Worm (Caenorhabditis elegans) whole organism, young adult: ENCODE measurements around the gene Y116A8A.4.

Source experiments
- ama-1 ChIP-seq, 3 experiments: fragments of 150-350 bp in 1 of 3; sonication (generic microtip) in 2 of 3; optimal IDR thresholded peaks; 2 replicates each; lab custom pipeline; 2014 to 2018; ENCODE audit warnings: missing biosample characterization in 2 of 3, missing genetic modification characterization in 2 of 3, missing genetic modification reagents in 2 of 3
- him-1 ChIP-seq: sonication (generic microtip); optimal IDR thresholded peaks from 2 replicates; lab custom pipeline; 2016; ENCODE audit warnings: missing genotype, missing genetic modification reagents, missing genetic modification characterization, missing compliant biosample characterization

ce11 chrIV:16867223-16867622, 44.6 kb downstream of the Y116A8A.4 start, which contains the start of gene T06A10.107:
- TF ChIP-seq ama-1 (optimal IDR thresholded peaks at IDR 0.05; lab: Kevin White, UChicago) (no peak), ama-1 (GFP tag; optimal IDR thresholded peaks at IDR 0.05; lab: Kevin White, UChicago) (no peak), him-1 (tag; lab: Kevin White, UChicago) (no peak)
